Worm (Caenorhabditis elegans) whole organism, L1 larva: Measurements from ENCODE around the gene cdr-1.

Experiments used
- C04F5.9 ChIP-seq: sonication (generic microtip); optimal IDR thresholded peaks from 2 replicates; lab custom pipeline; 2016; ENCODE audit warnings: missing genetic modification characterization, missing compliant biosample characterization
- alr-1 ChIP-seq: fragments of 200-800 bp; sonication (Bioruptor generic); optimal IDR thresholded peaks from 2 replicates; lab custom pipeline; 2018; ENCODE audit warnings: borderline replicate concordance, mild to moderate bottlenecking, missing genetic modification characterization, missing compliant biosample characterization
- aly-2 ChIP-seq: fragments of 150-350 bp; optimal IDR thresholded peaks from 2 replicates; lab custom pipeline; 2014; ENCODE audit warnings: missing biosample characterization, missing genetic modification characterization
- ceh-82 ChIP-seq, 3 experiments: fragments of 150-350 bp in 1 of 3; sonication (generic microtip) in 2 of 3; optimal IDR thresholded peaks; 2 replicates each; lab custom pipeline; 2014 to 2017; ENCODE audit warnings: missing biosample characterization in 3 of 3, missing genetic modification characterization in 3 of 3
- ceh-88 ChIP-seq: fragments of 200-800 bp; sonication (Bioruptor generic); IDR thresholded peaks from 2 replicates; pipeline ENCODE4 v1.3.6; 2022; ENCODE audit warnings: missing genetic modification characterization, missing compliant biosample characterization
- efl-3 ChIP-seq: fragments of 200-800 bp; sonication (Bioruptor generic); optimal IDR thresholded peaks from 2 replicates; lab custom pipeline; 2018; ENCODE audit warnings: mild to moderate bottlenecking, missing genetic modification characterization, missing compliant biosample characterization
- elt-2 ChIP-seq: sonication (generic microtip); optimal IDR thresholded peaks from 2 replicates; lab custom pipeline; 2016; ENCODE audit warnings: missing genetic modification characterization, mild to moderate bottlenecking, inconsistent platforms, missing compliant biosample characterization, missing genetic modification reagents
- elt-3 ChIP-seq, 6 experiments: fragments of 150-350 bp in 1 of 6; sonication (generic microtip); optimal IDR thresholded peaks; 2 replicates each; lab custom pipeline; 2017 to 2018; ENCODE audit warnings: missing biosample characterization in 6 of 6, missing genetic modification characterization in 6 of 6, inconsistent platforms in 1 of 6
- ets-5 ChIP-seq: fragments of 200-800 bp; sonication (Bioruptor generic); IDR thresholded peaks from 2 replicates; pipeline ENCODE4 v1.3.6; 2022; ENCODE audit warnings: missing genetic modification characterization, missing compliant biosample characterization
- fkh-4 ChIP-seq: sonication (generic microtip); optimal IDR thresholded peaks from 2 replicates; lab custom pipeline; 2016; ENCODE audit warnings: missing compliant biosample characterization, missing genetic modification characterization, borderline replicate concordance
- fkh-8 ChIP-seq: sonication (generic microtip); optimal IDR thresholded peaks from 2 replicates; lab custom pipeline; 2016; ENCODE audit warnings: mild to moderate bottlenecking, missing genetic modification characterization, missing compliant biosample characterization
- fos-1 ChIP-seq: fragments of 150-350 bp; optimal IDR thresholded peaks from 2 replicates; lab custom pipeline; 2014; ENCODE audit warnings: missing biosample characterization, missing genetic modification characterization
- hlh-4 ChIP-seq: sonication (generic microtip); optimal IDR thresholded peaks from 2 replicates; lab custom pipeline; 2016; ENCODE audit warnings: mild to moderate bottlenecking, missing genetic modification characterization, missing compliant biosample characterization
- irx-1 ChIP-seq: sonication (generic microtip); optimal IDR thresholded peaks from 2 replicates; lab custom pipeline; 2016; ENCODE audit warnings: missing genetic modification characterization, missing compliant biosample characterization
- isw-1 ChIP-seq: fragments of 200-800 bp; sonication (Bioruptor generic); IDR thresholded peaks from 2 replicates; pipeline ENCODE4 v1.3.6; 2022; ENCODE audit warnings: missing genetic modification characterization, missing compliant biosample characterization
- jun-1 ChIP-seq: fragments of 150-350 bp; optimal IDR thresholded peaks from 2 replicates; lab custom pipeline; 2014; ENCODE audit warnings: missing biosample characterization, missing genetic modification reagents, missing genetic modification characterization
- lin-13 ChIP-seq: fragments of 150-350 bp; optimal IDR thresholded peaks from 2 replicates; lab custom pipeline; 2014; ENCODE audit warnings: missing biosample characterization, missing genetic modification reagents, missing genetic modification characterization
- lin-14 ChIP-seq: fragments of 200-800 bp; sonication (Bioruptor generic); optimal IDR thresholded peaks from 2 replicates; lab custom pipeline; 2018; ENCODE audit warnings: mild to moderate bottlenecking, missing genetic modification characterization, moderate library complexity, missing compliant biosample characterization
- lin-15B ChIP-seq: fragments of 150-350 bp; sonication (generic microtip); optimal IDR thresholded peaks from 3 replicates; lab custom pipeline; 2014; ENCODE audit warnings: missing biosample characterization, missing genetic modification characterization
- lin-35 ChIP-seq, 2 experiments: fragments of 150-350 bp; optimal IDR thresholded peaks; 2 replicates each; lab custom pipeline; 2014; ENCODE audit warnings: missing biosample characterization in 2 of 2, missing genetic modification characterization in 2 of 2, missing genetic modification reagents in 2 of 2
- lir-3 ChIP-seq: sonication (generic microtip); optimal IDR thresholded peaks from 2 replicates; lab custom pipeline; 2016; ENCODE audit warnings: mild to moderate bottlenecking, missing genetic modification characterization, moderate library complexity, missing compliant biosample characterization; ENCODE audit not compliant: poor library complexity
- lsy-2 ChIP-seq, 2 experiments: fragments of 150-350 bp; optimal IDR thresholded peaks; 2 replicates each; lab custom pipeline; 2014; ENCODE audit warnings: missing biosample characterization in 2 of 2, missing genetic modification characterization in 2 of 2
- mef-2 ChIP-seq: fragments of 150-350 bp; optimal IDR thresholded peaks from 2 replicates; lab custom pipeline; 2014; ENCODE audit warnings: missing biosample characterization, missing genetic modification characterization
- mep-1 ChIP-seq: fragments of 150-350 bp; optimal IDR thresholded peaks from 2 replicates; lab custom pipeline; 2014; ENCODE audit warnings: missing biosample characterization, missing genetic modification characterization
- nhr-19 ChIP-seq: fragments of 200-800 bp; sonication (Bioruptor generic); conservative IDR thresholded peaks from 2 replicates; pipeline ENCODE4 v1.3.6; 2022; ENCODE audit warnings: missing genetic modification characterization, missing compliant biosample characterization
- nhr-20 ChIP-seq: sonication (generic microtip); optimal IDR thresholded peaks from 2 replicates; lab custom pipeline; 2016; ENCODE audit warnings: mild to moderate bottlenecking, missing genetic modification characterization, missing compliant biosample characterization
- nhr-71 ChIP-seq: sonication (generic microtip); optimal IDR thresholded peaks from 2 replicates; lab custom pipeline; 2016; ENCODE audit warnings: mild to moderate bottlenecking, missing genetic modification characterization, moderate library complexity, missing compliant biosample characterization
- nhr-84 ChIP-seq: sonication (generic microtip); optimal IDR thresholded peaks from 2 replicates; lab custom pipeline; 2017; ENCODE audit warnings: missing biosample characterization, missing genetic modification characterization
- nhr-85 ChIP-seq: sonication (generic microtip); peaks from one replicate; lab custom pipeline; 2016; ENCODE audit warnings: missing genetic modification characterization, inconsistent platforms, missing compliant biosample characterization
- nhr-90 ChIP-seq: sonication (generic microtip); optimal IDR thresholded peaks from 2 replicates; lab custom pipeline; 2016; ENCODE audit warnings: mild to moderate bottlenecking, missing genetic modification characterization, missing compliant biosample characterization; ENCODE audit not compliant: poor library complexity
- pag-3 ChIP-seq: sonication (generic microtip); optimal IDR thresholded peaks from 2 replicates; lab custom pipeline; 2017; ENCODE audit warnings: missing genetic modification characterization, mild to moderate bottlenecking, missing compliant biosample characterization, antibody characterized with exemption, borderline replicate concordance; ENCODE audit not compliant: insufficient read depth
- rnt-1 ChIP-seq: sonication (generic microtip); optimal IDR thresholded peaks from 2 replicates; lab custom pipeline; 2016; ENCODE audit warnings: mild to moderate bottlenecking, missing genetic modification characterization, moderate library complexity, missing compliant biosample characterization
- swsn-7 ChIP-seq: sonication (generic microtip); optimal IDR thresholded peaks from 2 replicates; lab custom pipeline; 2016; ENCODE audit warnings: missing genetic modification characterization, missing compliant biosample characterization
- tlp-1 ChIP-seq: fragments of 150-350 bp; optimal IDR thresholded peaks from 2 replicates; lab custom pipeline; 2014; ENCODE audit warnings: missing biosample characterization, missing genetic modification characterization
- unc-30 ChIP-seq: sonication (generic microtip); optimal IDR thresholded peaks from 2 replicates; lab custom pipeline; 2017; ENCODE audit warnings: missing biosample characterization, missing genetic modification characterization
- unc-86 ChIP-seq: sonication (generic microtip); optimal IDR thresholded peaks from 2 replicates; lab custom pipeline; 2016; ENCODE audit warnings: missing genetic modification characterization, missing compliant biosample characterization
- unc-98 ChIP-seq: fragments of 200-800 bp; sonication (Bioruptor generic); IDR thresholded peaks from 2 replicates; pipeline ENCODE4 v1.3.6; 2022; ENCODE audit warnings: missing genetic modification characterization, missing compliant biosample characterization
- xbp-1 ChIP-seq: sonication (generic microtip); optimal IDR thresholded peaks from 2 replicates; lab custom pipeline; 2016; ENCODE audit warnings: missing genetic modification characterization, missing compliant biosample characterization
- zag-1 ChIP-seq: fragments of 150-350 bp; optimal IDR thresholded peaks from 2 replicates; lab custom pipeline; 2014; ENCODE audit warnings: missing biosample characterization, missing genetic modification characterization
- zip-4 ChIP-seq: fragments of 200-800 bp; sonication (Bioruptor generic); optimal IDR thresholded peaks from 2 replicates; lab custom pipeline; 2018; ENCODE audit warnings: mild to moderate bottlenecking, missing genetic modification characterization, moderate library complexity, missing compliant biosample characterization

Gene cdr-1

DNA sequence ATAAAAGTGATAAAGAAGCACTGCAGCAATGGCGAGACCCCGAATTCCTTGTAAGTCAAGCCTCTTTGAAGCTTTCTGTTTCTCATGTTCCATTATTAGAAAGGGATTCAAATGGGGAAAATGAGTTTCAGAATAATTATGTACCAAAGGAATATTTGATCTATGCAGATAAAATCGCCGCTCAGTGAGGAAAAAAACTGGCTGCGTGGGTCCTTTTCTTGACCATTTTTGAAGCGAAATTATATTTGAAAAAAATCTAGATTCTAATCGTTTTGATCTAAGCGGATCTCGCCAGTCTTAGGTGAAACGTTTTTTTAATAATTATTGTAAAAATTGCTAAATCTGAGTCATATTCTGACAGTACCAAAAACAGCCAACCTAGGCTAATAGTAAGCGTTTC is 36.4 kb upstream of the cdr-1 start, which contains the start of gene oac-42:
Gene oac-42, minus strand, starts transcription at position 101 of the 400 bp plus-strand sequence.
- TF ChIP-seq nhr-19 (GFP tag; lab: Robert Waterston, UW), result no peak
- TF ChIP-seq, all 84 proteins: peak for 0

DNA sequence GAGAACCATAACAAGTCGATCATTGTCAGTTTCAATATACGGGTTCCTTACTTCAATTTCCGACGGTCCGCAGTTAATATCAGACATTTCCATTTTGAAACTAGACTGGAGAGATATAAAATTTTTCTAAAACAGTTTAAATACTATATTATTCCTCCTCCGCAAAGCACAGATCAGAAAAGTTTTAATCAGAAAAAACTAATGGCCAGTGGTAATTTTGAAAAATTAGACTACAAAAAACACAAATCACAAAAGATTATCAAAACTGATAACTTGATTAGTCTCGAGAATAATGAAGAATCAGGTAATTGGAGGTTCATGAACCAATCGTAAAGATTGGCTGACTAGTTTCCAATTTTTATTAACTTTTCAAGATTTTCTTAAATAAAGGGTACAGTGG is 35.1 kb upstream of the cdr-1 start, which contains the start of gene T06C12.9:
Gene T06C12.9, minus strand, starts transcription at position 101 of the 400 bp plus-strand sequence.
- TF ChIP-seq nhr-90 (tag; lab: Kevin White, UChicago), result no peak
- TF ChIP-seq alr-1 (tag; lab: Kevin White, UChicago), result no peak
- TF ChIP-seq pag-3 (tag; lab: Kevin White, UChicago), result no peak
- no peak for TF ChIP-seq ceh-82 (tag; optimal IDR thresholded peaks at IDR 0.05; lab: Kevin White, UChicago)
- TF ChIP-seq nhr-85, result peak; percentile 20
- no peak for TF ChIP-seq ceh-88 (GFP tag; lab: Robert Waterston, UW)
- TF ChIP-seq, all 84 proteins: peak for 1

DNA sequence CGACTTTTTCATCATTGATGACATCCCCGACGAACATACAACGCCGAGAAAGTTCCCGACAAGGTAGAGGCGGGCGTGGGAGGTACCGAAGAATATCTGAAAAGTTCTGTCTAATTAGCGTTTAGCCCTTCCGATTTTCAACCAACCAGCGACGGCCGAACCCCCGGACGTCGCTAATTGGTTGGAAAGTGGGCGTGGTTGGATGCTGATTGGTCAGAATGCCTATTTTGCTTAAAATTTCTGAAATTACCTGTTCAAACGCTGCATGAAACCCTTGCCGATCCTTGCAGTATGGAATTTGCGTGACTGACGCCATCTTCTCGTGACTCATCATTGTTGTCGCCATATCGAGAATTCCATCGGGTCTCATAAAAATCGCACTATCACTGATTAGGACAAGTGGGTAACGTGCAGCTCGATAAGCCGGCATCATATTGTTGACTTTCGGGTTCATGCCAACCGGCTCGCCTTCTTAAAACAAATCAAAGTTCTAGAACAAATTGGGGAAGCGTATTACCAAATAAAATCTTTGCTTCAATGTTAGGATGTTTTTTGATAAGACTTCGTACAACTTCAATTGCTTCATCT is 33.3 kb upstream of the cdr-1 start:
- TF ChIP-seq nhr-20 (tag; lab: Kevin White, UChicago) (peak; percentile 24), elt-2 (peak; percentile 87), hlh-4 (tag; lab: Kevin White, UChicago) (no peak), zip-4 (no peak), aly-2 (tag; lab: Kevin White, UChicago) (no peak), ets-5 (GFP tag; lab: Robert Waterston, UW) (no peak), lin-35 (GFP tag; optimal IDR thresholded peaks at IDR 0.05; lab: Kevin White, UChicago) (peak in 1 of 2 experiments; percentile 25), isw-1 (GFP tag; lab: Robert Waterston, UW) (no peak), unc-86 (tag; lab: Kevin White, UChicago) (no peak), swsn-7 (tag; lab: Kevin White, UChicago) (no peak), unc-98 (GFP tag; lab: Robert Waterston, UW) (no peak), xbp-1 (tag; lab: Kevin White, UChicago) (no peak), nhr-90 (tag; lab: Kevin White, UChicago) (peak; percentile 18), lin-15B (tag; lab: Kevin White, UChicago) (no peak), irx-1 (tag; lab: Kevin White, UChicago) (no peak), tlp-1 (peak; percentile 19)
- TF ChIP-seq, all 84 proteins: peak for 5

DNA sequence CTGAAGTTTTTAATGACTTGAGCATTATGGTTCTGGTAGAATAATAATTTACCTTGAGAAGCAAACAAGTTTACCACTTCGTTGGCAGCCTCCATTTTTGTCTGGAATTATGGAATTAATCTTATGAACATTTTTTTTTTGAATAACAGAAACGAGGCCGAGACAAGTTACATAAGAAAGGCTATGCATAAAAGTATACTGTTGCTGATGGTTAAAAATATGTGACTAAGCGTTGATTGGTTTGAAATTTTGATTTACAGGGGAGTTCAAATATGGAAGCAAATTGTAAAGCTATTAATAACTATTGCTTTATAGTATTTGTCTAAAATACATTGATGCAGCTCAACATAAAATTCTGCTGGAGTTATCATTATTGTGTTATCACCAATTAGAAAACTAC is 32.4 kb upstream of the cdr-1 start, which contains the start of gene cgt-1:
Gene cgt-1, minus strand, starts transcription at position 101 of the 400 bp plus-strand sequence.
- TF ChIP-seq elt-3 (tag; optimal IDR thresholded peaks at IDR 0.05; lab: Kevin White, UChicago) (no peak), elt-2 (peak; percentile 24)

DNA sequence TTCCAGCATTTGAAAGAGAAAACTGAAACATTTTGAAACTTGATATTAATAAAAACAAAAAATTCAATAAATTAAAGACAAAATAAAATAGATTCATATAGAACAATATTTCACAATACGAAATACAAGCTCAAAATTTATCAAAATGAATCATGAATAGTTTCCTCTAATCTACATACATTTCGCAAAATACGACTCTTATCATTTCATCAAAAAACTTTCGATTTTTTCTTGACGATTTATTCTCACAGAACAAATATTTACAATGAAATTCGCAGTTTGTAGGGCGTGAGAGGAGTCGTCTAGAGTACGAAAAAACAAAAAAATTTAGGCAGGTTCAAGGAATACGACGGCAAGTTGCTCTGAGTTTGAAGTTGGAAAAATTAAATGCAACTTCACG is 31.0 kb upstream of the cdr-1 start:
- TF ChIP-seq efl-3 (GFP tag; lab: Kevin White, UChicago) (no peak), elt-2 (peak; percentile 57)
- TF ChIP-seq, all 84 proteins: peak for 1

DNA sequence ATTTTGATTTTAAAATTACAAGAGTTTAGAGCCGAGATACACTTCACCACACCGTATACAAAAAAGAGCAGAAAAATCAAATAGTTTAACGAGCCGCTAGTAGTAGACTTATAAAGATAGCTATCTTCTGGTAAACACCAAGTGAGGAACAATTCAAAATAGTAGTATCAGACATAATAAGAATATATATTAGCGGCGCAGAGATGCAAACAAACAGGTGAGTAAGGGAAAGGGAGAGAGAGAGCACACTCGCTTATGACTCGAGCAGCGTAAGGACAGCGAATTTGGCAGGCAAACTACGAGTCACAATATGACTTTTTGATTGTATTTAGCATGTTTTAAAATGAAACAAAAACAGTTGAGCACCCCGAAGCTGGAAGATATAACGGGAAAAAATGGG is 29.8 kb upstream of the cdr-1 start:
- TF ChIP-seq rnt-1 (tag; lab: Kevin White, UChicago), result no peak
- TF ChIP-seq lin-14, result peak; percentile 23
- peak; percentile 10 for TF ChIP-seq fkh-8 (tag; lab: Kevin White, UChicago)
- TF ChIP-seq lin-35 (GFP tag; optimal IDR thresholded peaks at IDR 0.05; lab: Kevin White, UChicago), result peak in 1 of 2 experiments; percentile 27
- peak; percentile 57 for TF ChIP-seq elt-2
- TF ChIP-seq, all 84 proteins: peak for 4

DNA sequence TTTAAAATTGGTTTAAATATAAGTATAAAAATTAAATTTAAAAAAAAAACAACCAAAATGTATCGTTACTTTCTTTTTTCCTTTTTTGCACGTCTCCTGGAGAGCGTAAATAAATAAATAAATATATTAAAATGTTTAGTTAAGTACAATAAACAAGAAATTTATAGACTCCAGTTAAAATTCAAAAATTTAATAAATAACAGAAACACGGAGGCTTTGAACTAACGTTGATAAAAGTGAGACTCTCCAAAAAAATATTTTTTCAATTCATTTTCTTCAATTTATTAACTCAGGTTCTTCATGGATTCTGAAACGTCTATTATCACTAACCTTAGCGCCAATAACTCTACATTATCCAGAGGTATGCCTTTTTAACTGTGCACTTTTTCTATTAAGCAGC is 29.3 kb upstream of the cdr-1 start, which contains the start of gene T06C12.12:
Gene T06C12.12, plus strand, starts transcription at position 301 of the 400 bp plus-strand sequence.
- TF ChIP-seq C04F5.9, result no peak
- no peak for TF ChIP-seq mef-2
- no peak for TF ChIP-seq nhr-71
- TF ChIP-seq jun-1, result no peak
- TF ChIP-seq mep-1, result no peak
- TF ChIP-seq fkh-4 (tag; lab: Kevin White, UChicago), result no peak
- no peak for TF ChIP-seq lsy-2 (tag; optimal IDR thresholded peaks at IDR 0.05; lab: Kevin White, UChicago)
- TF ChIP-seq lir-3 (tag; lab: Kevin White, UChicago), result no peak
- TF ChIP-seq zag-1, result no peak
- no peak for TF ChIP-seq isw-1 (GFP tag; lab: Robert Waterston, UW)
- TF ChIP-seq unc-30 (tag; lab: Kevin White, UChicago), result no peak
- no peak for TF ChIP-seq nhr-84 (tag; lab: Kevin White, UChicago)
- no peak for TF ChIP-seq fos-1 (tag; lab: Kevin White, UChicago)
- no peak for TF ChIP-seq lin-13 (GFP tag; lab: Kevin White, UChicago)
